Fruit fly (Drosophila melanogaster) whole organism, embryonic: ENCODE measurements around the gene Vps53.

Experiments used
- Atf6 ChIP-seq: fragments of 200-800 bp; sonication (Bioruptor generic); IDR thresholded peaks from 2 replicates; pipeline ENCODE4 v1.3.6; 2022; ENCODE audit warnings: missing biosample characterization, missing genetic modification characterization
- Blimp-1 ChIP-seq: fragments of 200-800 bp; sonication (Bioruptor generic); optimal IDR thresholded peaks from 3 replicates; lab custom pipeline; 2018; ENCODE audit warnings: missing biosample characterization, missing genetic modification characterization, mild to moderate bottlenecking, moderate library complexity, missing genetic modification reagents
- CG10654 ChIP-seq: fragments of 200-800 bp; sonication (Bioruptor generic); optimal IDR thresholded peaks from 2 replicates; lab custom pipeline; 2016; ENCODE audit warnings: missing biosample characterization, missing genetic modification characterization
- CG11093 ChIP-seq: fragments of 200-800 bp; sonication (Bioruptor generic); IDR thresholded peaks from 3 replicates; pipeline ENCODE4 v1.3.6; 2022; ENCODE audit warnings: missing biosample characterization, missing genetic modification characterization
- CG11695 ChIP-seq: fragments of 200-800 bp; sonication (Bioruptor generic); IDR thresholded peaks from 3 replicates; pipeline ENCODE4 v1.3.6; 2022; ENCODE audit warnings: missing biosample characterization, missing genetic modification characterization
- CG14710 ChIP-seq: fragments of 200-800 bp; sonication (Bioruptor generic); optimal IDR thresholded peaks from 3 replicates; lab custom pipeline; 2019; ENCODE audit warnings: missing biosample characterization, mild to moderate bottlenecking, missing genetic modification characterization, moderate library complexity
- CG15269 ChIP-seq: fragments of 200-800 bp; sonication (Bioruptor generic); optimal IDR thresholded peaks from 2 replicates; lab custom pipeline; 2018; ENCODE audit warnings: missing biosample characterization, mild to moderate bottlenecking, missing genetic modification characterization, moderate library complexity
- CG17912 ChIP-seq: fragments of 200-800 bp; sonication (Bioruptor generic); optimal IDR thresholded peaks from 2 replicates; lab custom pipeline; 2018; ENCODE audit warnings: missing biosample characterization, mild to moderate bottlenecking, missing genetic modification characterization
- CG18476 ChIP-seq: fragments of 200-800 bp; sonication (Bioruptor generic); optimal IDR thresholded peaks from 2 replicates; lab custom pipeline; 2016; ENCODE audit warnings: missing biosample characterization, mild to moderate bottlenecking, missing genetic modification characterization
- CG4282 ChIP-seq: fragments of 200-800 bp; sonication (Bioruptor generic); optimal IDR thresholded peaks from 2 replicates; lab custom pipeline; 2016; ENCODE audit warnings: missing biosample characterization, missing genetic modification characterization
- CG4854 ChIP-seq: fragments of 200-800 bp; sonication (Bioruptor generic); optimal IDR thresholded peaks from 2 replicates; lab custom pipeline; 2016; ENCODE audit warnings: missing biosample characterization, missing genetic modification characterization, inconsistent platforms
- CG6254 ChIP-seq: fragments of 200-800 bp; sonication (Bioruptor generic); optimal IDR thresholded peaks from 3 replicates; lab custom pipeline; 2017; ENCODE audit warnings: mild to moderate bottlenecking, missing biosample characterization, missing genetic modification reagents, missing genetic modification characterization
- CG6813 ChIP-seq: fragments of 200-800 bp; sonication (Bioruptor generic); optimal IDR thresholded peaks from 2 replicates; lab custom pipeline; 2017; ENCODE audit warnings: missing biosample characterization, missing genetic modification characterization, mild to moderate bottlenecking, moderate library complexity, missing genetic modification reagents
- CG7839 ChIP-seq: fragments of 200-800 bp; sonication (Bioruptor generic); optimal IDR thresholded peaks from 3 replicates; lab custom pipeline; 2018; ENCODE audit warnings: missing biosample characterization, mild to moderate bottlenecking, missing genetic modification characterization, moderate library complexity
- CG7987 ChIP-seq: fragments of 200-800 bp; sonication (Bioruptor generic); optimal IDR thresholded peaks from 2 replicates; lab custom pipeline; 2018; ENCODE audit warnings: missing biosample characterization, mild to moderate bottlenecking, missing genetic modification characterization, moderate library complexity
- CG9609 ChIP-seq: fragments of 200-800 bp; sonication (Bioruptor generic); optimal IDR thresholded peaks from 3 replicates; lab custom pipeline; 2016; ENCODE audit warnings: missing biosample characterization, missing genetic modification characterization
- CHES-1-like ChIP-seq: fragments of 200-800 bp; sonication (Bioruptor generic); optimal IDR thresholded peaks from 2 replicates; lab custom pipeline; 2016; ENCODE audit warnings: missing biosample characterization, missing genetic modification characterization
- CkIIα-i1 ChIP-seq: fragments of 200-800 bp; sonication (Bioruptor generic); IDR thresholded peaks from 2 replicates; pipeline ENCODE4 v1.3.6; 2022; ENCODE audit warnings: missing biosample characterization, missing genetic modification characterization
- D19B ChIP-seq: fragments of 200-800 bp; sonication (Bioruptor generic); optimal IDR thresholded peaks from 2 replicates; lab custom pipeline; 2017; ENCODE audit warnings: missing biosample characterization, mild to moderate bottlenecking, missing genetic modification characterization
- Elba2 ChIP-seq: fragments of 200-800 bp; sonication (Bioruptor generic); optimal IDR thresholded peaks from 3 replicates; lab custom pipeline; 2016; ENCODE audit warnings: missing biosample characterization, missing genetic modification characterization
- Ets65A ChIP-seq: fragments of 200-800 bp; sonication (Bioruptor generic); peaks from one replicate; lab custom pipeline; 2016; ENCODE audit warnings: missing biosample characterization, missing genetic modification characterization
- Hr39 ChIP-seq: fragments of >200 bp; optimal IDR thresholded peaks from 2 replicates; lab custom pipeline; 2017
- MESR4 ChIP-seq: fragments of 200-800 bp; sonication (Bioruptor generic); optimal IDR thresholded peaks from 2 replicates; lab custom pipeline; 2018; ENCODE audit warnings: missing biosample characterization, mild to moderate bottlenecking, missing genetic modification characterization, moderate library complexity
- MTF-1 ChIP-seq: fragments of 200-800 bp; sonication (Bioruptor generic); optimal IDR thresholded peaks from 2 replicates; lab custom pipeline; 2018; ENCODE audit warnings: missing biosample characterization, mild to moderate bottlenecking, missing genetic modification characterization, borderline replicate concordance
- Xrp1 ChIP-seq: fragments of 200-800 bp; sonication (Bioruptor generic); IDR thresholded peaks from 2 replicates; pipeline ENCODE4 v1.3.6; 2022; ENCODE audit warnings: missing biosample characterization, missing genetic modification characterization
- YL-1 ChIP-seq: fragments of 200-800 bp; sonication (Bioruptor generic); optimal IDR thresholded peaks from 3 replicates; lab custom pipeline; 2017; ENCODE audit warnings: missing biosample characterization, mild to moderate bottlenecking, missing genetic modification characterization
- amos ChIP-seq: fragments of 200-800 bp; sonication (Bioruptor generic); IDR thresholded peaks from 2 replicates; pipeline ENCODE4 v1.3.6; 2022; ENCODE audit warnings: missing biosample characterization, missing genetic modification characterization; ENCODE audit not compliant: partially characterized antibody
- bab2 ChIP-seq: fragments of 200-800 bp; sonication (Bioruptor generic); optimal IDR thresholded peaks from 2 replicates; lab custom pipeline; 2016; ENCODE audit warnings: missing biosample characterization, missing genetic modification characterization
- dm ChIP-seq: fragments of 200-800 bp; sonication (Bioruptor generic); optimal IDR thresholded peaks from 3 replicates; lab custom pipeline; 2016; ENCODE audit warnings: missing biosample characterization, missing genetic modification characterization
- fd3F ChIP-seq: fragments of 200-800 bp; sonication (Bioruptor generic); optimal IDR thresholded peaks from 2 replicates; lab custom pipeline; 2018; ENCODE audit warnings: missing biosample characterization, mild to moderate bottlenecking, missing genetic modification characterization, moderate library complexity
- hbn ChIP-seq: fragments of 200-800 bp; sonication (Bioruptor generic); IDR thresholded peaks from 2 replicates; pipeline ENCODE4 v1.3.6; 2022; ENCODE audit warnings: missing biosample characterization, missing genetic modification characterization; ENCODE audit not compliant: partially characterized antibody
- her ChIP-seq: fragments of 200-800 bp; sonication (Bioruptor generic); optimal IDR thresholded peaks from 2 replicates; lab custom pipeline; 2016; ENCODE audit warnings: missing biosample characterization, missing genetic modification characterization
- lmd ChIP-seq: fragments of 200-800 bp; sonication (Bioruptor generic); IDR thresholded peaks from 2 replicates; pipeline ENCODE4 v1.3.6; 2022; ENCODE audit warnings: missing biosample characterization, missing genetic modification characterization
- lola ChIP-seq, 3 experiments: fragments of >200 bp in 2 of 3; fragments of 200-800 bp in 1 of 3; sonication (Bioruptor generic) in 1 of 3; optimal IDR thresholded peaks; 2 replicates each; lab custom pipeline; 2017 to 2019; ENCODE audit warnings: missing biosample characterization in 3 of 3, missing genetic modification characterization in 3 of 3, mild to moderate bottlenecking in 1 of 3, moderate library complexity in 1 of 3
- lov ChIP-seq, 2 experiments: fragments of 200-800 bp in 1 of 2; fragments of >200 bp in 1 of 2; sonication (Bioruptor generic) in 1 of 2; IDR thresholded peaks in 1 of 2; optimal IDR thresholded peaks in 1 of 2; 2 replicates in 1 of 2; 3 replicates in 1 of 2; pipeline versions ENCODE4 v1.3.6 to Lab custom; 2017 to 2022; ENCODE audit warnings: missing biosample characterization in 1 of 2, missing genetic modification characterization in 1 of 2
- otp ChIP-seq: fragments of 200-800 bp; sonication (Bioruptor generic); IDR thresholded peaks from 3 replicates; pipeline ENCODE4, ENCODE4 v1.3.6; 2022; ENCODE audit warnings: missing biosample characterization, missing genetic modification characterization
- p53 ChIP-seq: fragments of 200-800 bp; sonication (Bioruptor generic); optimal IDR thresholded peaks from 2 replicates; lab custom pipeline; 2016; ENCODE audit warnings: missing biosample characterization, missing genetic modification characterization
- prd ChIP-seq, 3 experiments: fragments of >200 bp in 2 of 3; fragments of 200-800 bp in 1 of 3; sonication (Bioruptor generic) in 1 of 3; optimal IDR thresholded peaks in 2 of 3; IDR thresholded peaks in 1 of 3; 2 replicates in 2 of 3; 3 replicates in 1 of 3; pipeline versions ENCODE4 v1.3.6 to Lab custom; 2017 to 2022; ENCODE audit warnings: missing biosample characterization in 1 of 3, missing genetic modification characterization in 1 of 3
- psq ChIP-seq: fragments of 200-800 bp; sonication (Bioruptor generic); optimal IDR thresholded peaks from 2 replicates; lab custom pipeline; 2017; ENCODE audit warnings: missing biosample characterization, missing genetic modification characterization
- rib ChIP-seq: fragments of 200-800 bp; sonication (Bioruptor generic); IDR thresholded peaks from 2 replicates; pipeline ENCODE4 v1.3.6; 2022; ENCODE audit warnings: missing biosample characterization, missing genetic modification characterization
- ro ChIP-seq: fragments of 200-800 bp; sonication (Bioruptor generic); IDR thresholded peaks from 2 replicates; pipeline ENCODE4 v1.3.6; 2022; ENCODE audit warnings: missing biosample characterization, missing genetic modification characterization
- shn ChIP-seq: fragments of 200-800 bp; sonication (Bioruptor generic); optimal IDR thresholded peaks from 3 replicates; lab custom pipeline; 2016; ENCODE audit warnings: missing biosample characterization, missing genetic modification characterization
- sisA ChIP-seq: fragments of 200-800 bp; sonication (Bioruptor generic); IDR thresholded peaks from 2 replicates; pipeline ENCODE4 v1.3.6; 2022; ENCODE audit warnings: missing biosample characterization, missing genetic modification characterization
- slou ChIP-seq: fragments of 200-800 bp; sonication (Bioruptor generic); optimal IDR thresholded peaks from 3 replicates; lab custom pipeline; 2016; ENCODE audit warnings: missing biosample characterization, missing genetic modification characterization
- sqz ChIP-seq: fragments of 200-800 bp; sonication (Bioruptor generic); optimal IDR thresholded peaks from 3 replicates; lab custom pipeline; 2018; ENCODE audit warnings: missing biosample characterization, mild to moderate bottlenecking, missing genetic modification characterization
- tap ChIP-seq: fragments of 200-800 bp; optimal IDR thresholded peaks from 3 replicates; lab custom pipeline; 2019; ENCODE audit warnings: missing biosample characterization, mild to moderate bottlenecking, missing genetic modification characterization, moderate library complexity
- tin ChIP-seq: fragments of 200-800 bp; sonication (Bioruptor generic); optimal IDR thresholded peaks from 3 replicates; lab custom pipeline; 2016; ENCODE audit warnings: missing biosample characterization, missing genetic modification characterization
- trh ChIP-seq: fragments of 200-800 bp; sonication (Bioruptor generic); optimal IDR thresholded peaks from 2 replicates; lab custom pipeline; 2016; ENCODE audit warnings: missing biosample characterization, missing genetic modification characterization

Gene Vps53

DNA sequence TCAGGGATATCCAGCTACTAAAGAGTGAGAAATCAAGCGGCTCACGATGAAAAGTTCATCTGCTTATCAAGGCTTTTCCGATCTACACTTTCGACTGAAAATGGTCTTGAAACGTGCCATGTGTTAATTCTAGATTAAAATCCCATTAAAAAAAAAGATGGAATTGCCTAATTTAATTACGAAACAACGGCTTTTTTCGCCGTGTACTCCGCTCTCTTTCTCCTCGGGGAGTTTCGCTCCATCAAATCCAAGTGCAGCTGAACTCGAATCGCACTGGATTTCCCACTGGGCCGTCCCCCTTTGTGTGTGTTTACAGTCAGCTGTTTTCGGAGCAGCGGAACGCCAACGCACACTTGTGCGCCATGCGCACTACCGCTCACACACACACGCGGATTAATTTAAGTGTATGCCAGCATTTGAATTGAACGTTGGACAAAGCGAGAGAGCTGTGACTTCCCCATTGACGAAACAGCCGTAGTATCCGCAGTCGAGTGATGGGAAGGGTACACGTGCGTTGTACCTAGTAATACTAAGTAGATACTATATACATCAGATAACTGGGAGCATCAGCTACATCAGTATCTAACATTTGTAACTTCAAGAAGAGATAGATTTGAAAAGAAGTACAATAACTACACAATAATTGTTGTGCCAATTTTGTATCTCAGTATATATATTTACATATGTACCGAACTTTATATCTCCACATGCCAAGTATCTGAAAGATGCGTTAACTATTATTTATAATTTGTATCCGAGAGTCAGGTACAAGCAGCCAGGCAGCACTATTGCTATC, 52.7 kb downstream of the Vps53 start (continued):
- TF ChIP-seq D19B (GFP tag; lab: Kevin White, UChicago), result peak; percentile 99
- peak; percentile 0 for TF ChIP-seq CHES-1-like (GFP tag; lab: Kevin White, UChicago)
- no peak for TF ChIP-seq lov (optimal IDR thresholded peaks at IDR 0.05; lab: Kevin White, UChicago)
- TF ChIP-seq lov (GFP tag; IDR thresholded peaks at IDR 0.05; lab: Robert Waterston, UW), result peak; percentile 82; the same call in 2 of the 3 replicates
- peak; percentile 75 for TF ChIP-seq CG14710 (tag; lab: Kevin White, UChicago)
- peak; percentile 66 for TF ChIP-seq CG6813 (GFP tag; lab: Kevin White, UChicago)
- peak; percentile 13 for TF ChIP-seq MESR4 (GFP tag; lab: Kevin White, UChicago)
- peak; percentile 76 for TF ChIP-seq CG11093 (GFP tag; lab: Robert Waterston, UW)
- TF ChIP-seq lmd (GFP tag; lab: Robert Waterston, UW), result peak; percentile 74
- peak; percentile 88 for TF ChIP-seq Atf6
- peak; percentile 74 for TF ChIP-seq tin (GFP tag; lab: Kevin White, UChicago)
- TF ChIP-seq amos (GFP tag; lab: Robert Waterston, UW), result no peak; the same call in 1 of the 2 replicates
- peak; percentile 92 for TF ChIP-seq Xrp1 (GFP tag; lab: Robert Waterston, UW)
- TF ChIP-seq sqz (GFP tag; lab: Kevin White, UChicago), result peak; percentile 67
- TF ChIP-seq p53 (GFP tag; lab: Kevin White, UChicago), result peak; percentile 43
- TF ChIP-seq Elba2 (GFP tag; lab: Kevin White, UChicago), result no peak
- TF ChIP-seq lola (GFP tag; optimal IDR thresholded peaks at IDR 0.05; lab: Kevin White, UChicago), result peak in 2 of 3 experiments; percentile 67 to 74
- no peak for TF ChIP-seq prd (optimal IDR thresholded peaks at IDR 0.05; lab: Kevin White, UChicago)
- peak; percentile 83 for TF ChIP-seq prd (GFP tag; IDR thresholded peaks at IDR 0.05; lab: Robert Waterston, UW)
- TF ChIP-seq otp (GFP tag; lab: Robert Waterston, UW), result peak; percentile 84
- TF ChIP-seq slou (GFP tag; lab: Kevin White, UChicago), result peak; percentile 64
- TF ChIP-seq rib (GFP tag; lab: Robert Waterston, UW), result 0 out of 2 replicates have a peak, but pooled peaks have one; percentile 27
- TF ChIP-seq dm (GFP tag; lab: Kevin White, UChicago), result no peak
- peak; percentile 90 for TF ChIP-seq CG6254
- peak; percentile 56 for TF ChIP-seq hbn
- peak; percentile 84 for TF ChIP-seq CG11695
- peak; percentile 55 for TF ChIP-seq CG7987 (GFP tag; lab: Kevin White, UChicago)
- TF ChIP-seq ro (GFP tag; lab: Robert Waterston, UW), result peak; percentile 57
- TF ChIP-seq bab2 (GFP tag; lab: Kevin White, UChicago), result peak; percentile 85
- TF ChIP-seq CkIIα-i1, result peak; percentile 60
- TF ChIP-seq CG17912, result no peak
- peak; percentile 74 for TF ChIP-seq CG15269 (tag; lab: Kevin White, UChicago)
- peak; percentile 84 for TF ChIP-seq CG4282 (GFP tag; lab: Kevin White, UChicago)
- TF ChIP-seq Hr39 (lab: Kevin White, UChicago), result no peak
- TF ChIP-seq her (GFP tag; lab: Kevin White, UChicago), result peak; percentile 92
- TF ChIP-seq MTF-1 (GFP tag; lab: Kevin White, UChicago), result peak; percentile 28
- TF ChIP-seq YL-1 (GFP tag; lab: Kevin White, UChicago), result no peak
- TF ChIP-seq CG4854 (GFP tag; lab: Kevin White, UChicago), result peak; percentile 70
- peak; percentile 26 for TF ChIP-seq trh (GFP tag; lab: Kevin White, UChicago)
- peak; percentile 85 for TF ChIP-seq sisA (GFP tag; lab: Robert Waterston, UW)
- peak; percentile 69 for TF ChIP-seq fd3F (GFP tag; lab: Kevin White, UChicago)
- peak; percentile 87 for TF ChIP-seq Blimp-1 (GFP tag; lab: Kevin White, UChicago)
- peak; percentile 67 for TF ChIP-seq shn (GFP tag; lab: Kevin White, UChicago)
- TF ChIP-seq CG10654, result peak; percentile 32
- no peak for TF ChIP-seq psq (GFP tag; lab: Kevin White, UChicago)
- TF ChIP-seq Ets65A (GFP tag; lab: Kevin White, UChicago), result peak; percentile 97
- TF ChIP-seq CG7839 (tag; lab: Kevin White, UChicago), result peak; percentile 87
- TF ChIP-seq CG18476 (GFP tag; lab: Kevin White, UChicago), result peak; percentile 77
- peak; percentile 65 for TF ChIP-seq tap (tag; lab: Kevin White, UChicago)
- peak; percentile 64 for TF ChIP-seq CG9609 (GFP tag; lab: Kevin White, UChicago)
